Worm (Caenorhabditis elegans) whole organism, L1 larva: Measurements from ENCODE around the gene odd-1.

Experiments
- F16B12.6 ChIP-seq: fragments of 150-350 bp; optimal IDR thresholded peaks from 2 replicates; lab custom pipeline; 2014; ENCODE audit warnings: missing biosample characterization, missing genetic modification characterization
- Y116A8C.19 ChIP-seq: sonication (generic microtip); optimal IDR thresholded peaks from 2 replicates; lab custom pipeline; 2016; ENCODE audit warnings: missing compliant biosample characterization, missing genetic modification characterization, borderline replicate concordance
- aha-1 ChIP-seq: fragments of 150-350 bp; optimal IDR thresholded peaks from 2 replicates; lab custom pipeline; 2014; ENCODE audit warnings: missing biosample characterization, missing genetic modification characterization
- alr-1 ChIP-seq: fragments of 200-800 bp; sonication (Bioruptor generic); optimal IDR thresholded peaks from 2 replicates; lab custom pipeline; 2018; ENCODE audit warnings: borderline replicate concordance, mild to moderate bottlenecking, missing genetic modification characterization, missing compliant biosample characterization
- ama-1 ChIP-seq: fragments of 150-350 bp; optimal IDR thresholded peaks from 2 replicates; lab custom pipeline; 2014
- blmp-1 ChIP-seq: fragments of 150-350 bp; optimal IDR thresholded peaks from 2 replicates; lab custom pipeline; 2014; ENCODE audit warnings: missing biosample characterization, missing genetic modification characterization
- ceh-63 ChIP-seq: fragments of 200-800 bp; sonication (Bioruptor generic); optimal IDR thresholded peaks from 2 replicates; lab custom pipeline; 2018; ENCODE audit warnings: mild to moderate bottlenecking, missing genetic modification characterization, missing compliant biosample characterization
- ceh-8 ChIP-seq: fragments of 200-800 bp; sonication (Bioruptor generic); optimal IDR thresholded peaks from 2 replicates; lab custom pipeline; 2018; ENCODE audit warnings: mild to moderate bottlenecking, missing genetic modification characterization, moderate library complexity, missing compliant biosample characterization
- ceh-82 ChIP-seq, 3 experiments: fragments of 150-350 bp in 1 of 3; sonication (generic microtip) in 2 of 3; optimal IDR thresholded peaks; 2 replicates each; lab custom pipeline; 2014 to 2017; ENCODE audit warnings: missing biosample characterization in 3 of 3, missing genetic modification characterization in 3 of 3
- dsc-1 ChIP-seq: sonication (generic microtip); optimal IDR thresholded peaks from 2 replicates; lab custom pipeline; 2016; ENCODE audit warnings: mild to moderate bottlenecking, missing genetic modification characterization, missing compliant biosample characterization
- efl-3 ChIP-seq: fragments of 200-800 bp; sonication (Bioruptor generic); optimal IDR thresholded peaks from 2 replicates; lab custom pipeline; 2018; ENCODE audit warnings: mild to moderate bottlenecking, missing genetic modification characterization, missing compliant biosample characterization
- elt-2 ChIP-seq: sonication (generic microtip); optimal IDR thresholded peaks from 2 replicates; lab custom pipeline; 2016; ENCODE audit warnings: missing genetic modification characterization, mild to moderate bottlenecking, inconsistent platforms, missing compliant biosample characterization, missing genetic modification reagents
- ets-5 ChIP-seq: fragments of 200-800 bp; sonication (Bioruptor generic); IDR thresholded peaks from 2 replicates; pipeline ENCODE4 v1.3.6; 2022; ENCODE audit warnings: missing genetic modification characterization, missing compliant biosample characterization
- grh-1 ChIP-seq: fragments of 200-800 bp; sonication (Bioruptor generic); IDR thresholded peaks from 2 replicates; pipeline ENCODE4 v1.3.6; 2022; ENCODE audit warnings: missing genetic modification reagents, missing genetic modification characterization, missing compliant biosample characterization
- hlh-17 ChIP-seq: fragments of 200-800 bp; sonication (Bioruptor generic); optimal IDR thresholded peaks from 2 replicates; lab custom pipeline; 2018; ENCODE audit warnings: missing genetic modification characterization, mild to moderate bottlenecking, missing compliant biosample characterization, moderate library complexity, borderline replicate concordance
- lin-14 ChIP-seq: fragments of 200-800 bp; sonication (Bioruptor generic); optimal IDR thresholded peaks from 2 replicates; lab custom pipeline; 2018; ENCODE audit warnings: mild to moderate bottlenecking, missing genetic modification characterization, moderate library complexity, missing compliant biosample characterization
- lsy-2 ChIP-seq, 2 experiments: fragments of 150-350 bp; optimal IDR thresholded peaks; 2 replicates each; lab custom pipeline; 2014; ENCODE audit warnings: missing biosample characterization in 2 of 2, missing genetic modification characterization in 2 of 2
- mab-9 ChIP-seq: fragments of 200-800 bp; sonication (Bioruptor generic); IDR thresholded peaks from 2 replicates; pipeline ENCODE4 v1.3.6; 2022; ENCODE audit warnings: missing genetic modification reagents, missing genetic modification characterization, missing compliant biosample characterization
- mdl-1 ChIP-seq, 2 experiments: fragments of 150-350 bp; optimal IDR thresholded peaks; 2 replicates each; lab custom pipeline; 2014 to 2017; ENCODE audit warnings: missing biosample characterization in 2 of 2, missing genetic modification characterization in 2 of 2, inconsistent platforms in 1 of 2
- nhr-12 ChIP-seq: sonication (generic microtip); optimal IDR thresholded peaks from 2 replicates; lab custom pipeline; 2017; ENCODE audit warnings: missing biosample characterization, missing genetic modification characterization
- nhr-19 ChIP-seq: fragments of 200-800 bp; sonication (Bioruptor generic); conservative IDR thresholded peaks from 2 replicates; pipeline ENCODE4 v1.3.6; 2022; ENCODE audit warnings: missing genetic modification characterization, missing compliant biosample characterization
- nhr-28 ChIP-seq: fragments of 150-350 bp; optimal IDR thresholded peaks from 2 replicates; lab custom pipeline; 2014; ENCODE audit warnings: missing biosample characterization, missing genetic modification characterization
- nhr-76 ChIP-seq: sonication (generic microtip); optimal IDR thresholded peaks from 2 replicates; lab custom pipeline; 2017; ENCODE audit warnings: missing biosample characterization, missing genetic modification characterization
- pax-3 ChIP-seq: fragments of 200-800 bp; sonication (Bioruptor generic); optimal IDR thresholded peaks from 2 replicates; lab custom pipeline; 2018; ENCODE audit warnings: mild to moderate bottlenecking, missing genetic modification characterization, moderate library complexity, missing compliant biosample characterization
- tbx-2 ChIP-seq: sonication (generic microtip); optimal IDR thresholded peaks from 2 replicates; lab custom pipeline; 2016; ENCODE audit warnings: missing genetic modification characterization, missing compliant biosample characterization
- tlp-1 ChIP-seq: fragments of 150-350 bp; optimal IDR thresholded peaks from 2 replicates; lab custom pipeline; 2014; ENCODE audit warnings: missing biosample characterization, missing genetic modification characterization
- unc-130 ChIP-seq: fragments of 150-350 bp; optimal IDR thresholded peaks from 2 replicates; lab custom pipeline; 2017; ENCODE audit warnings: missing biosample characterization, missing genetic modification characterization, inconsistent platforms
- unc-62 ChIP-seq: fragments of 150-350 bp; optimal IDR thresholded peaks from 2 replicates; lab custom pipeline; 2014; ENCODE audit warnings: missing biosample characterization, missing genetic modification reagents, missing genetic modification characterization
- unc-98 ChIP-seq: fragments of 200-800 bp; sonication (Bioruptor generic); IDR thresholded peaks from 2 replicates; pipeline ENCODE4 v1.3.6; 2022; ENCODE audit warnings: missing genetic modification characterization, missing compliant biosample characterization
- zag-1 ChIP-seq: fragments of 150-350 bp; optimal IDR thresholded peaks from 2 replicates; lab custom pipeline; 2014; ENCODE audit warnings: missing biosample characterization, missing genetic modification characterization
- zip-4 ChIP-seq: fragments of 200-800 bp; sonication (Bioruptor generic); optimal IDR thresholded peaks from 2 replicates; lab custom pipeline; 2018; ENCODE audit warnings: mild to moderate bottlenecking, missing genetic modification characterization, moderate library complexity, missing compliant biosample characterization
- ztf-4 ChIP-seq: fragments of 150-350 bp; optimal IDR thresholded peaks from 2 replicates; lab custom pipeline; 2014; ENCODE audit warnings: missing biosample characterization, missing genetic modification characterization

Gene odd-1

ce11 chrIII:7107965-7108364, at the start of gene odd-1:
Gene odd-1 (plus strand): TSS chrIII:7108313.
- TF ChIP-seq nhr-76 (tag; lab: Kevin White, UChicago) (no peak), elt-2 (peak; percentile 7), ceh-63 (GFP tag; lab: Kevin White, UChicago) (no peak)
- TF ChIP-seq, all 84 proteins: peak for 1

DNA sequence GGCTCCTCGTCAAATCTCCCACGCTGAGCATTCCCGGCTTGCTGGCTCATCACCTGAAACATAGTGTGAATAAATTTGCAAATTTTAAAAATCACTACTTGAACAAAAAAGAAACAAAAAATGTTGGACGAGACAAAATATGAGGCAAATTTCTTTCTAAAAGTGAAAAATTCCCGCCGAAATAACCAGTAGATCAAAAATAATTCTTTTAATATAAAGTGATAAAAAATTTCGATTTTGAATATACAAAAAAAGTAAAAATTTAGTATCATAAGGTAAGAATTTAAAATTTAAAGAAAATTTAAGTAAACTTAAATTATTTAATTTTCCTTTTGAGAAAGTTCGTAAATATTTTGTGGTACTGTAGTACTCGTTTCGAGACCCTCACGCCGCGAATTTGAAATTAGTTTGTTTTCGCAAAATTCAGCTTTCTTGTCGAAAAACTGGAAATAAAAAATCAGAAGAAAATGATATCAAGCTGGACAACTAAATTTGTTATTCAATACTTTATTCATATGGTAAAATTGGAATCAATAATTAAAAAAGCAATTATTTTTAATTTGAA, 47.5 kb upstream of the odd-1 start, which contains the start of gene egg-2:
Gene egg-2, minus strand, starts transcription at position 53 of the 565 bp plus-strand sequence.
- no peak for TF ChIP-seq ztf-4 (tag; lab: Kevin White, UChicago)
- no peak for TF ChIP-seq lin-14 (GFP tag; lab: Kevin White, UChicago)
- TF ChIP-seq ets-5 (GFP tag; lab: Robert Waterston, UW): no peak
- TF ChIP-seq F16B12.6 (tag; lab: Kevin White, UChicago): no peak

DNA sequence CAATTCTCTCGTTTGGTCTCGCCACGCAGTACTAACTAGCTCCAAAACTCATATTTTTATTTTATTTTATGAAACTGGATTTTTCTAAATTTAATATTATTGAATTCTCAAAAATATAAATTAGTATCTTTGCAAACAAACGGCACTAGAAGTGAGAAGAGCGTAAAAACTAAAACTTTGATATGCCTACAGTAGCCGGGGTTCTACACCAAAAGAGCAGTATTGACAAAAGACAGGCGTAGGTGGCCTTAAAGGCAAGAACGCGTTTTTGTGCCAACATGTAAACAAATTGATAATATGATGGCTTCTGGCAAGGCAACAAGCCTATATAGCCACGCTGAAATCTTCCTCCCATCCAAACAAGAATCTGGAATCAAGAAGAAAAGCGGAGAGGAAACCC, 45.5 kb upstream of the odd-1 start, which contains the start of gene R01H2.1:
Gene R01H2.1, plus strand, starts transcription at position 301 of the 400 bp plus-strand sequence.
- TF ChIP-seq unc-98 (GFP tag; lab: Robert Waterston, UW): no peak
- no peak for TF ChIP-seq pax-3 (tag; lab: Kevin White, UChicago)
- TF ChIP-seq tlp-1 (tag; lab: Kevin White, UChicago): no peak
- no peak for TF ChIP-seq mdl-1 (tag; optimal IDR thresholded peaks at IDR 0.05; lab: Kevin White, UChicago)
- TF ChIP-seq ets-5 (GFP tag; lab: Robert Waterston, UW): no peak
- no peak for TF ChIP-seq tbx-2 (tag; lab: Kevin White, UChicago)
- TF ChIP-seq unc-130 (tag; lab: Kevin White, UChicago): no peak
- no peak for TF ChIP-seq ama-1 (lab: Kevin White, UChicago)
- TF ChIP-seq ztf-4 (tag; lab: Kevin White, UChicago): no peak
- no peak for TF ChIP-seq lsy-2 (tag; optimal IDR thresholded peaks at IDR 0.05; lab: Kevin White, UChicago)
- no peak for TF ChIP-seq hlh-17
- TF ChIP-seq aha-1 (tag; lab: Kevin White, UChicago): no peak
- TF ChIP-seq alr-1: no peak
- no peak for TF ChIP-seq dsc-1 (tag; lab: Kevin White, UChicago)
- no peak for TF ChIP-seq efl-3 (GFP tag; lab: Kevin White, UChicago)
- no peak for TF ChIP-seq zag-1 (tag; lab: Kevin White, UChicago)
- no peak for TF ChIP-seq unc-62
- no peak for TF ChIP-seq nhr-28 (tag; lab: Kevin White, UChicago)

DNA sequence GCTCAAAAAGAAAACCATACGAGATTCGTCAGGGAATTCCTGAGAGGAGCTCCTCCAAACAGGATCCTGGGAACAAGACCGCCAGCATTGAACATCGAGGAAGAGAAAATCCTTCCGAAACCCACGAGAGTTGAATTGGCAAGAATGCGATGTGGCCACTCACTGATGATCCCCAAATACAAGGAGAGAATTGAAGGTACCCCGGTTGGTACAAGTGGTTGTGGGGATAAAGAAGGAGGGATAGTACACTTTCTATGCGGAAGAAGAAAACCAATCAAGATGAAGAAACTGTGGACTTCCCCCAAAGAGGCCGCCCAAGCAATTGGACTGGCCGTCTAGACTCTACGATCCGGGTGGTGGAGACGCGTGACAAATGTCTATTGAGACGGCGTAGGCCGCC, 45.1 kb upstream of the odd-1 start:
- no peak for TF ChIP-seq tlp-1 (tag; lab: Kevin White, UChicago)
- no peak for TF ChIP-seq nhr-12
- TF ChIP-seq ceh-8 (GFP tag; lab: Kevin White, UChicago): no peak
- no peak for TF ChIP-seq unc-62
- TF ChIP-seq blmp-1 (tag; lab: Kevin White, UChicago): no peak
- TF ChIP-seq Y116A8C.19 (tag; lab: Kevin White, UChicago): no peak
- no peak for TF ChIP-seq zip-4
- no peak for TF ChIP-seq aha-1 (tag; lab: Kevin White, UChicago)
- no peak for TF ChIP-seq ceh-82 (tag; optimal IDR thresholded peaks at IDR 0.05; lab: Kevin White, UChicago)

- TF ChIP-seq ztf-4 (tag; lab: Kevin White, UChicago) (no peak), unc-130 (tag; lab: Kevin White, UChicago) (no peak), ets-5 (GFP tag; lab: Robert Waterston, UW) (no peak), ceh-82 (tag; optimal IDR thresholded peaks at IDR 0.05; lab: Kevin White, UChicago) (no peak), grh-1 (GFP tag; lab: Robert Waterston, UW) (no peak), dsc-1 (tag; lab: Kevin White, UChicago) (no peak), nhr-19 (no peak), mab-9 (GFP tag; lab: Robert Waterston, UW) (no peak)
These were observed 43.9 kb upstream of the odd-1 start, which contains the start of gene R01H2.4 for ce11 chrIII:7064185-7064584. Gene R01H2.4 (minus strand): TSS chrIII:7064285.
